Worm (Caenorhabditis elegans): Measurements from ENCODE around the gene sumv-2.

sumv-2 gene

DNA sequence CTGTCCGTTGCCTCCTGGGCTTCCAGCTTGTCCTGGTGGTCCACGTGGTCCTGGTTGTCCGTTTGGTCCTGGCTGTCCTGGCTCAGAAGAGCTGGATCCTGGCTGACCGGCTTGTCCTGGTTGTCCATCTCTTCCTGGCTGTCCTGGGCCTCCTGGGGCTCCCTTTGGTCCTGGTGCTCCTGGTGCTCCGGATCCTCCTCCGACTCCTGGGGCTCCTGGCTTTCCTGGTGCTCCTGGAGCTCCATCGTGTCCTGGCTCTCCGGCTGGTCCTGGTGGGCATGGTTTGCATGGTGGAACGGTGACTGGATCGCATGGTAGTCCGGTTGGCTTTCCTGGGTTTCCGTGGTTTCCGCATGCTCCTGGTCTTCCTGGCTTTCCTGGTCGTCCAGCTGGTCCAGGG, 35.7 kb downstream of the sumv-2 start:
- TF ChIP-seq C38D4.7 (GFP tag; optimal IDR thresholded peaks at IDR 0.05) (no peak), mec-3 (tag; optimal IDR thresholded peaks at IDR 0.05; ENCODE audit: borderline replicate concordance) (peak; percentile 13), unc-3 (GFP tag; conservative IDR thresholded peaks at IDR 0.05) (no peak), unc-3 (tag; optimal IDR thresholded peaks at IDR 0.05) (no peak), hlh-8 (tag; optimal IDR thresholded peaks at IDR 0.05) (no peak), elt-4 (tag; optimal IDR thresholded peaks at IDR 0.05) (peak; percentile 26), K09A11.1 (tag; optimal IDR thresholded peaks at IDR 0.05; ENCODE audit: insufficient read depth) (no peak), pha-4 (tag; optimal IDR thresholded peaks at IDR 0.05) (no peak)

ce11 chrV:4653871-4654605, 36.7 kb downstream of the sumv-2 start, which contains the start of the genes col-139 and F41F3.1:
col-139 (minus strand) TSS chrV:4653971.
F41F3.1 (plus strand) TSS chrV:4654555.
- TF ChIP-seq madf-2 (tag; optimal IDR thresholded peaks at IDR 0.05) (no peak), ceh-2 (tag; optimal IDR thresholded peaks at IDR 0.05) (no peak), pha-2 (tag; optimal IDR thresholded peaks at IDR 0.05) (no peak)

DNA sequence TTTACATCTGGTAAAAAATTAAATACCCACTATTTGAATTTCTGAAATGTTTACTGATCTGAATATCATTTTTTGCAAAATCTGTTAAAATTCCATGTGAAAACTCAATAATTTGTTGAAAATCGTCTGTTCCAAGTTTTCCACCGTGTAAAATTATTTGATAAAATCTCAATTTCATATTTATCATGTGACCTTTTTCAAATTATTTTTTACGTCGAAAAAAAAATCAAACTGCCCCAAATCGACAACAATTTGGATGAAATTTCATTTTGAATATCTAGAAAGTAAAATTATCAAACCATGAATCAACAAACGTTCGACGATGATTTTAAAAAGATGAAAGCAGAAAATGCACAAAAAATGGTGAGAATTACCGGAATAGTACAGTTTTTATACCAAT, 37.8 kb downstream of the sumv-2 start, which contains the start of gene F41F3.9:
Gene F41F3.9 (plus strand): TSS at position 301 of the 400 bp plus-strand sequence.
- TF ChIP-seq sox-4 (tag; optimal IDR thresholded peaks at IDR 0.05) (no peak), elt-4 (tag; optimal IDR thresholded peaks at IDR 0.05) (no peak), madf-2 (tag; optimal IDR thresholded peaks at IDR 0.05) (no peak), hlh-30 (tag; optimal IDR thresholded peaks at IDR 0.05; ENCODE audit: insufficient read depth) (no peak), lim-6 (tag; optimal IDR thresholded peaks at IDR 0.05) (no peak), pha-2 (tag; optimal IDR thresholded peaks at IDR 0.05) (no peak)

- TF ChIP-seq fax-1 (tag; optimal IDR thresholded peaks at IDR 0.05) (no peak), ceh-24 (tag; optimal IDR thresholded peaks at IDR 0.05) (no peak), gmeb-2 (tag; optimal IDR thresholded peaks at IDR 0.05) (no peak), unc-3 (GFP tag; conservative IDR thresholded peaks at IDR 0.05) (no peak), unc-3 (tag; optimal IDR thresholded peaks at IDR 0.05) (no peak), ceh-45 (GFP tag; IDR thresholded peaks at IDR 0.05) (no peak), fkh-10 (GFP tag; optimal IDR thresholded peaks at IDR 0.05) (no peak), ets-4 (tag; optimal IDR thresholded peaks at IDR 0.05) (no peak), elt-2 (tag; optimal IDR thresholded peaks at IDR 0.05) (no peak), syd-9 (tag; optimal IDR thresholded peaks at IDR 0.05) (no peak), tbx-7 (tag; optimal IDR thresholded peaks at IDR 0.05) (no peak), pat-9 (tag; optimal IDR thresholded peaks at IDR 0.05) (no peak), pha-2 (tag; optimal IDR thresholded peaks at IDR 0.05) (no peak), che-1 (tag; optimal IDR thresholded peaks at IDR 0.05) (no peak), eyg-1 (tag; optimal IDR thresholded peaks at IDR 0.05) (no peak)
Measured at ce11 chrV:4662400-4662799, 45.0 kb downstream of the sumv-2 start, which contains the start of gene srx-74. srx-74 (minus strand) TSS chrV:4662500.

ce11 chrV:4665651-4666050, 48.3 kb downstream of the sumv-2 start, which contains the start of gene srx-73:
srx-73 (minus strand) TSS chrV:4665751.
- TF ChIP-seq ceh-6 (GFP tag; optimal IDR thresholded peaks at IDR 0.05) = no peak
- TF ChIP-seq fkh-6 (tag; optimal IDR thresholded peaks at IDR 0.05) = no peak
- no peak for TF ChIP-seq dmd-4 (tag; optimal IDR thresholded peaks at IDR 0.05; ENCODE audit: borderline replicate concordance)
- no peak for TF ChIP-seq Y22D7AL.16 (tag; optimal IDR thresholded peaks at IDR 0.05)
- TF ChIP-seq lim-6 (tag; optimal IDR thresholded peaks at IDR 0.05) = no peak
- TF ChIP-seq unc-3 (GFP tag; conservative IDR thresholded peaks at IDR 0.05) = no peak
- TF ChIP-seq unc-3 (tag; optimal IDR thresholded peaks at IDR 0.05) = no peak
- no peak for TF ChIP-seq K02D7.2 (tag; optimal IDR thresholded peaks at IDR 0.05)
- TF ChIP-seq fax-1 (tag; optimal IDR thresholded peaks at IDR 0.05) = no peak
- TF ChIP-seq gmeb-2 (tag; optimal IDR thresholded peaks at IDR 0.05) = no peak
- TF ChIP-seq pag-3 (tag; optimal IDR thresholded peaks at IDR 0.05; ENCODE audit: borderline replicate concordance) = no peak
- TF ChIP-seq K09A11.1 (tag; optimal IDR thresholded peaks at IDR 0.05; ENCODE audit: insufficient read depth) = no peak
- TF ChIP-seq ets-4 (tag; optimal IDR thresholded peaks at IDR 0.05) = no peak
